Fruit fly (Drosophila melanogaster) whole organism, embryonic: ENCODE results near the gene Ufsp2.

Source experiments
- Aef1 ChIP-seq: fragments of 200-800 bp; sonication (Bioruptor generic); IDR thresholded peaks from 3 replicates; pipeline ENCODE4 v1.3.6; 2022; ENCODE audit warnings: missing biosample characterization, missing genetic modification characterization
- Atf6 ChIP-seq: fragments of 200-800 bp; sonication (Bioruptor generic); IDR thresholded peaks from 2 replicates; pipeline ENCODE4 v1.3.6; 2022; ENCODE audit warnings: missing biosample characterization, missing genetic modification characterization
- BEAF-32 ChIP-seq: fragments of 200-800 bp; sonication (Bioruptor generic); optimal IDR thresholded peaks from 3 replicates; lab custom pipeline; 2017; ENCODE audit warnings: missing biosample characterization, missing genetic modification characterization, mild to moderate bottlenecking, moderate library complexity, missing genetic modification reagents
- CG1024 ChIP-seq: fragments of 200-800 bp; sonication (Bioruptor generic); IDR thresholded peaks from 2 replicates; pipeline ENCODE4 v1.3.6; 2022; ENCODE audit warnings: missing biosample characterization, missing genetic modification characterization
- CG10431 ChIP-seq: fragments of 200-800 bp; sonication (Bioruptor generic); optimal IDR thresholded peaks from 3 replicates; lab custom pipeline; 2018; ENCODE audit warnings: missing biosample characterization, mild to moderate bottlenecking, missing genetic modification characterization
- CG10462 ChIP-seq: fragments of 200-800 bp; sonication (Bioruptor generic); optimal IDR thresholded peaks from 2 replicates; lab custom pipeline; 2016; ENCODE audit warnings: missing biosample characterization, missing genetic modification characterization
- CG11247 ChIP-seq: fragments of 200-800 bp; sonication (Bioruptor generic); IDR thresholded peaks from 2 replicates; pipeline ENCODE4 v1.3.6; 2022; ENCODE audit warnings: missing biosample characterization, missing genetic modification characterization
- CG11504 ChIP-seq: fragments of 200-800 bp; sonication (Bioruptor generic); optimal IDR thresholded peaks from 3 replicates; lab custom pipeline; 2019; ENCODE audit warnings: missing biosample characterization, mild to moderate bottlenecking, missing genetic modification characterization, moderate library complexity
- CG13624 ChIP-seq: fragments of 200-800 bp; sonication (Bioruptor generic); optimal IDR thresholded peaks from 2 replicates; lab custom pipeline; 2016; ENCODE audit warnings: missing biosample characterization, missing genetic modification characterization
- CG15073 ChIP-seq: fragments of 200-800 bp; sonication (Bioruptor generic); optimal IDR thresholded peaks from 2 replicates; lab custom pipeline; 2016; ENCODE audit warnings: missing biosample characterization, missing genetic modification characterization
- CG17361 ChIP-seq: fragments of 200-800 bp; sonication (Bioruptor generic); IDR thresholded peaks from 3 replicates; pipeline ENCODE4 v1.3.6; 2022; ENCODE audit warnings: missing biosample characterization, missing genetic modification characterization
- CG30431 ChIP-seq: fragments of 200-800 bp; sonication (Bioruptor generic); optimal IDR thresholded peaks from 2 replicates; lab custom pipeline; 2017; ENCODE audit warnings: missing biosample characterization, missing genetic modification characterization
- CG31224 ChIP-seq: fragments of 200-800 bp; sonication (Bioruptor generic); IDR thresholded peaks from 2 replicates; pipeline ENCODE4 v1.3.6; 2022; ENCODE audit warnings: missing biosample characterization, missing genetic modification characterization
- CG3995 ChIP-seq: fragments of 200-800 bp; sonication (Bioruptor generic); optimal IDR thresholded peaks from 3 replicates; lab custom pipeline; 2016; ENCODE audit warnings: missing biosample characterization, missing genetic modification characterization
- CG4404 ChIP-seq: fragments of 200-800 bp; sonication (Bioruptor generic); IDR thresholded peaks from 2 replicates; pipeline ENCODE4 v1.3.6; 2022; ENCODE audit warnings: missing biosample characterization, missing genetic modification characterization
- CG6689 ChIP-seq: fragments of 200-800 bp; sonication (Bioruptor generic); IDR thresholded peaks from 2 replicates; pipeline ENCODE4 v1.3.6; 2022; ENCODE audit warnings: missing biosample characterization, missing genetic modification characterization
- CG8388 ChIP-seq: fragments of 200-800 bp; sonication (Bioruptor generic); optimal IDR thresholded peaks from 2 replicates; lab custom pipeline; 2019; ENCODE audit warnings: missing biosample characterization, mild to moderate bottlenecking, missing genetic modification characterization, moderate library complexity
- D ChIP-seq, 2 experiments: fragments of 200-800 bp in 1 of 2; fragments of >200 bp in 1 of 2; sonication (Bioruptor generic) in 1 of 2; optimal IDR thresholded peaks; 2 replicates in 1 of 2; 3 replicates in 1 of 2; lab custom pipeline; 2017; ENCODE audit warnings: mild to moderate bottlenecking in 1 of 2, missing biosample characterization in 1 of 2, missing genetic modification characterization in 1 of 2, missing genetic modification reagents in 1 of 2
- Dll ChIP-seq: fragments of 200-800 bp; sonication (Bioruptor generic); IDR thresholded peaks from 4 replicates; pipeline ENCODE4 v1.3.6; 2022; ENCODE audit warnings: missing biosample characterization, missing genetic modification characterization; ENCODE audit not compliant: partially characterized antibody
- GATAe ChIP-seq: fragments of 200-800 bp; sonication (Bioruptor generic); conservative IDR thresholded peaks from 2 replicates; pipeline ENCODE4 v1.3.6; 2022; ENCODE audit warnings: missing biosample characterization, missing genetic modification characterization
- HHEX ChIP-seq: fragments of 200-800 bp; sonication (Bioruptor generic); optimal IDR thresholded peaks from 3 replicates; lab custom pipeline; 2017; ENCODE audit warnings: missing biosample characterization, mild to moderate bottlenecking, missing genetic modification characterization, missing genetic modification reagents
- Hmx ChIP-seq: fragments of 200-800 bp; sonication (Bioruptor generic); optimal IDR thresholded peaks from 2 replicates; lab custom pipeline; 2016; ENCODE audit warnings: missing biosample characterization, missing genetic modification characterization
- Med ChIP-seq: fragments of 200-800 bp; sonication (Bioruptor generic); peaks from one replicate; lab custom pipeline; 2016; ENCODE audit warnings: missing biosample characterization, missing genetic modification characterization, mild to moderate bottlenecking, inconsistent platforms, moderate library complexity
- Meics ChIP-seq: fragments of 200-800 bp; sonication (Bioruptor generic); optimal IDR thresholded peaks from 2 replicates; lab custom pipeline; 2017; ENCODE audit warnings: missing biosample characterization, mild to moderate bottlenecking, missing genetic modification characterization
- Mrtf ChIP-seq: fragments of 200-800 bp; sonication (Bioruptor generic); IDR thresholded peaks from 3 replicates; pipeline ENCODE4 v1.3.6; 2022; ENCODE audit warnings: missing biosample characterization, missing genetic modification characterization
- Ptx1 ChIP-seq: fragments of 200-800 bp; sonication (Bioruptor generic); IDR thresholded peaks from 2 replicates; pipeline ENCODE4 v1.3.6; 2022; ENCODE audit warnings: missing biosample characterization, missing genetic modification characterization
- Ravus ChIP-seq: fragments of 200-800 bp; sonication (Bioruptor generic); IDR thresholded peaks from 2 replicates; pipeline ENCODE4 v1.3.6; 2022; ENCODE audit warnings: missing biosample characterization, missing genetic modification characterization
- Side ChIP-seq: fragments of 200-800 bp; sonication (Bioruptor generic); optimal IDR thresholded peaks from 2 replicates; lab custom pipeline; 2016; ENCODE audit warnings: missing biosample characterization, missing genetic modification characterization
- Sry-δ ChIP-seq: fragments of 200-800 bp; sonication (Bioruptor generic); optimal IDR thresholded peaks from 2 replicates; lab custom pipeline; 2016; ENCODE audit warnings: missing biosample characterization, missing genetic modification characterization
- Vsx1 ChIP-seq: fragments of 200-800 bp; sonication (Bioruptor generic); optimal IDR thresholded peaks from 2 replicates; lab custom pipeline; 2017; ENCODE audit warnings: missing biosample characterization, mild to moderate bottlenecking, missing genetic modification characterization, missing genetic modification reagents
- cas ChIP-seq: fragments of 200-800 bp; sonication (Bioruptor generic); IDR thresholded peaks from 2 replicates; pipeline ENCODE4 v1.3.6; 2022; ENCODE audit warnings: missing biosample characterization, missing genetic modification characterization
- cg ChIP-seq: fragments of 200-800 bp; sonication (Bioruptor generic); optimal IDR thresholded peaks from 3 replicates; lab custom pipeline; 2019; ENCODE audit warnings: missing biosample characterization, mild to moderate bottlenecking, missing genetic modification characterization, moderate library complexity
- chif ChIP-seq, 2 experiments: fragments of 200-800 bp; sonication (Bioruptor generic); optimal IDR thresholded peaks; 3 replicates each; lab custom pipeline; 2016; ENCODE audit warnings: missing biosample characterization in 2 of 2, missing genetic modification characterization in 2 of 2
- ci ChIP-seq: fragments of 200-800 bp; sonication (Bioruptor generic); IDR thresholded peaks from 3 replicates; pipeline ENCODE4 v1.3.6; 2022; ENCODE audit warnings: missing biosample characterization, missing genetic modification characterization
- emc ChIP-seq: fragments of 200-800 bp; sonication (Bioruptor generic); optimal IDR thresholded peaks from 2 replicates; lab custom pipeline; 2016; ENCODE audit warnings: missing biosample characterization, missing genetic modification characterization
- fd102C ChIP-seq: fragments of 200-800 bp; sonication (Bioruptor generic); optimal IDR thresholded peaks from 2 replicates; lab custom pipeline; 2018; ENCODE audit warnings: missing biosample characterization, mild to moderate bottlenecking, missing genetic modification characterization, moderate library complexity
- grau ChIP-seq: fragments of 200-800 bp; optimal IDR thresholded peaks from 3 replicates; lab custom pipeline; 2019; ENCODE audit warnings: missing biosample characterization, mild to moderate bottlenecking, missing genetic modification characterization, moderate library complexity
- gsb ChIP-seq: fragments of 200-800 bp; sonication (Bioruptor generic); IDR thresholded peaks from 2 replicates; pipeline ENCODE4 v1.3.6; 2022; ENCODE audit warnings: missing biosample characterization, missing genetic modification characterization
- jigr1 ChIP-seq: fragments of 200-800 bp; sonication (Bioruptor generic); IDR thresholded peaks from 3 replicates; pipeline ENCODE4 v1.3.6; 2022; ENCODE audit warnings: missing biosample characterization, missing genetic modification characterization
- knrl ChIP-seq: fragments of 200-800 bp; sonication (Bioruptor generic); IDR thresholded peaks from 3 replicates; pipeline ENCODE4 v1.3.6; 2022; ENCODE audit warnings: missing biosample characterization, missing genetic modification characterization; ENCODE audit not compliant: partially characterized antibody
- pnt ChIP-seq: fragments of 200-800 bp; sonication (Bioruptor generic); optimal IDR thresholded peaks from 3 replicates; lab custom pipeline; 2016; ENCODE audit warnings: missing biosample characterization, missing genetic modification characterization
- pzg ChIP-seq: fragments of 200-800 bp; sonication (Bioruptor generic); optimal IDR thresholded peaks from 3 replicates; lab custom pipeline; 2018; ENCODE audit warnings: missing biosample characterization, mild to moderate bottlenecking, missing genetic modification characterization, moderate library complexity
- repo ChIP-seq: fragments of 200-800 bp; sonication (Bioruptor generic); optimal IDR thresholded peaks from 2 replicates; lab custom pipeline; 2016; ENCODE audit warnings: missing biosample characterization, missing genetic modification characterization
- run ChIP-seq: fragments of 200-800 bp; sonication (Bioruptor generic); optimal IDR thresholded peaks from 3 replicates; lab custom pipeline; 2018; ENCODE audit warnings: missing biosample characterization, mild to moderate bottlenecking, missing genetic modification characterization
- seq ChIP-seq: fragments of 200-800 bp; sonication (Bioruptor generic); IDR thresholded peaks from 2 replicates; pipeline ENCODE4 v1.3.6; 2022; ENCODE audit warnings: missing biosample characterization, missing genetic modification characterization
- sisA ChIP-seq: fragments of 200-800 bp; sonication (Bioruptor generic); IDR thresholded peaks from 2 replicates; pipeline ENCODE4 v1.3.6; 2022; ENCODE audit warnings: missing biosample characterization, missing genetic modification characterization
- trh ChIP-seq: fragments of 200-800 bp; sonication (Bioruptor generic); optimal IDR thresholded peaks from 2 replicates; lab custom pipeline; 2016; ENCODE audit warnings: missing biosample characterization, missing genetic modification characterization
- tup ChIP-seq: fragments of 200-800 bp; sonication (Bioruptor generic); optimal IDR thresholded peaks from 2 replicates; lab custom pipeline; 2016; ENCODE audit warnings: missing biosample characterization, mild to moderate bottlenecking, missing genetic modification characterization, moderate library complexity
- zf30C ChIP-seq: fragments of 200-800 bp; sonication (Bioruptor generic); optimal IDR thresholded peaks from 3 replicates; lab custom pipeline; 2018; ENCODE audit warnings: missing biosample characterization, mild to moderate bottlenecking, missing genetic modification characterization
- zfh2 ChIP-seq: fragments of 200-800 bp; sonication (Bioruptor generic); optimal IDR thresholded peaks from 2 replicates; lab custom pipeline; 2016; ENCODE audit warnings: missing biosample characterization, missing genetic modification characterization

Ufsp2 gene

DNA sequence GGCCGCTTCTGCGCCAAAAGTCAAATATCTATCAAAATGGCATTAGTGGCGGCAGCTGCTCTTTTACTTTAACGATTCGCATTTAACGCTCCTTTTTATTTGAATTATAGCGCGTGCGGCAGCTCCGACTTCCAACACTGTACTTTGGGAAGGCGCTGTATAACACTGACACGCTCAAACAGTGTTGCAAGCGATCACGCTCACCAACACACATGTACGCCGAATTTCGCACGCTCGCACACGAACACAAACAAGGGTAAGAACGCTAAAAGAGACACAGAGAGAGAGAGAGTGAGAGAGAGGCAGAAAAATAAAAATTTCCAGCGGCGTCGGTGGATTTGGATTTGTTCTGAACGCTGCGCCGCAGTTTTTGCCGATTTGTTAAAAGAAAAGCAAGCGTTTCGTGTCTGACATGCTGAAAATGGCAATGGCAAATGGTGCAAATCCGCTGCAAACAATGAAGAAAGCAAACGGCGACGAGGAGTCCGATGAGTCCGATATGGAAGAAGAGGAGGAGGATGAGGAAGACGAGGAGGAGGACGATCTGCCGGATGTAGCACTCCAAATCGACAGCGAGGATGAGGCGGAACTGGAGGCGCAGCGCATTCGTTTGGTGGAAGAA, 43.4 kb downstream of the Ufsp2 start, which contains the start of gene Phs (continued):
- TF ChIP-seq D (optimal IDR thresholded peaks at IDR 0.05; lab: Kevin White, UChicago), result peak; percentile 28
- peak; percentile 67 for TF ChIP-seq D (GFP tag; optimal IDR thresholded peaks at IDR 0.05; lab: Kevin White, UChicago)
- peak; percentile 50; the same call in 1 of the 3 replicates for TF ChIP-seq CG17361
- TF ChIP-seq HHEX (GFP tag; lab: Kevin White, UChicago), result peak; percentile 76
- peak; percentile 72 to 87 for TF ChIP-seq chif (GFP tag; optimal IDR thresholded peaks at IDR 0.05; lab: Kevin White, UChicago)
- peak; percentile 59 for TF ChIP-seq Sry-δ
- TF ChIP-seq CG6689 (GFP tag; lab: Robert Waterston, UW), result 0 out of 2 replicates have a peak, but pooled peaks have one; percentile 36
- peak; percentile 60 for TF ChIP-seq CG11504 (tag; lab: Kevin White, UChicago)
- peak; percentile 64 for TF ChIP-seq pnt
- no peak for TF ChIP-seq CG31224 (GFP tag; lab: Robert Waterston, UW)
- TF ChIP-seq Ravus (GFP tag; lab: Robert Waterston, UW), result no peak
- peak; percentile 52 for TF ChIP-seq trh
- peak; percentile 22 for TF ChIP-seq fd102C (GFP tag; lab: Kevin White, UChicago)
- peak; percentile 15 for TF ChIP-seq Vsx1 (GFP tag; lab: Kevin White, UChicago)
- TF ChIP-seq Hmx (GFP tag; lab: Kevin White, UChicago), result peak; percentile 29
- TF ChIP-seq CG10462 (GFP tag; lab: Kevin White, UChicago), result peak; percentile 19
- TF ChIP-seq CG1024 (GFP tag; lab: Robert Waterston, UW), result peak; percentile 70
- no peak for TF ChIP-seq GATAe
- peak; percentile 69 for TF ChIP-seq Mrtf (GFP tag; lab: Robert Waterston, UW)
- TF ChIP-seq Side (GFP tag; lab: Kevin White, UChicago), result peak; percentile 90
- peak; percentile 44 for TF ChIP-seq CG3995 (GFP tag; lab: Kevin White, UChicago)
- peak; percentile 39 for TF ChIP-seq BEAF-32 (GFP tag; lab: Kevin White, UChicago)
- TF ChIP-seq gsb, result peak; percentile 61; the same call in 1 of the 2 replicates
- TF ChIP-seq zfh2 (GFP tag; lab: Kevin White, UChicago), result peak; percentile 94
- peak; percentile 70 for TF ChIP-seq Ptx1
- peak; percentile 87 for TF ChIP-seq ci (GFP tag; lab: Robert Waterston, UW)
- TF ChIP-seq CG15073 (GFP tag; lab: Kevin White, UChicago), result no peak
- TF ChIP-seq Meics, result peak; percentile 64
- peak; percentile 98 for TF ChIP-seq cg (GFP tag; lab: Kevin White, UChicago)
- TF ChIP-seq jigr1, result no peak
- TF ChIP-seq CG11247 (GFP tag; lab: Robert Waterston, UW), result peak; percentile 91
- TF ChIP-seq Dll (GFP tag; lab: Robert Waterston, UW), result peak; percentile 34; the same call in 1 of the 4 replicates
- peak; percentile 56 for TF ChIP-seq emc (GFP tag; lab: Kevin White, UChicago)
- TF ChIP-seq tup (GFP tag; lab: Kevin White, UChicago), result peak; percentile 73
- peak; percentile 85 for TF ChIP-seq pzg
- TF ChIP-seq zf30C (GFP tag; lab: Kevin White, UChicago), result peak; percentile 36
- peak; percentile 55 for TF ChIP-seq Aef1 (GFP tag; lab: Robert Waterston, UW)
- peak; percentile 73 for TF ChIP-seq sisA
- TF ChIP-seq Med (GFP tag; lab: Kevin White, UChicago), result peak; percentile 99
- no peak for TF ChIP-seq run (tag; lab: Kevin White, UChicago)
- TF ChIP-seq cas (GFP tag; lab: Robert Waterston, UW), result peak; percentile 64; the same call in 1 of the 2 replicates
- peak; percentile 37; the same call in 1 of the 3 replicates for TF ChIP-seq knrl
- TF ChIP-seq CG10431 (GFP tag; lab: Kevin White, UChicago), result no peak
- TF ChIP-seq seq (GFP tag; lab: Robert Waterston, UW), result peak; percentile 78
- TF ChIP-seq CG30431 (GFP tag; lab: Kevin White, UChicago), result peak; percentile 68
- TF ChIP-seq Atf6 (GFP tag; lab: Robert Waterston, UW), result peak; percentile 72
- peak; percentile 86 for TF ChIP-seq repo (GFP tag; lab: Kevin White, UChicago)
- TF ChIP-seq grau (tag; lab: Kevin White, UChicago), result peak; percentile 55
- TF ChIP-seq CG8388 (GFP tag; lab: Kevin White, UChicago), result peak; percentile 16
- peak; percentile 94 for TF ChIP-seq CG13624 (GFP tag; lab: Kevin White, UChicago)
- peak; percentile 75 for TF ChIP-seq CG4404 (GFP tag; lab: Robert Waterston, UW)
